Worm (Caenorhabditis elegans): ENCODE data around the gene T06F4.1.

DNA sequence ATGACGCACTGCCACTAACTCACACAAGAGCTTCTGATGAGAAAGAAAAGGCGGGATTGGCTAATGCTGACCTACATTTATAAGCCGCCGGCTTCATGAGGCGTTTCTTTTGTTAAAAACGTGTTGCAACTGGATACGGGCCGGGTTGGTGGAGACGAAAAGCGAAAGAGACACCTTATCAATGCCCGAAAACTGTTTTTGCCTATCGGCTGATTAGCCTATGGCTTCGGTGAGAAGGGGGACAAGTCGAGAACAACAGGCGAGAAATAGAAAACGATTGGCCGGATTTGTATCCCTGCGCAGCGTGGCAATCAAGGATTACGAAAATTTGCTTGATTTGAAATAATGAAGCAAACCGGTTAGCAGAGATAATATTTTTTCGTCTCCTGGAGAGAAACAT, 32.3 kb upstream of the T06F4.1 start, which contains the start of gene F09F9.2:
- TF ChIP-seq tab-1 (GFP tag; IDR thresholded peaks at IDR 0.05) (no peak), flt-1 (GFP tag; IDR thresholded peaks at IDR 0.05) (no peak), ref-1 (GFP tag; conservative IDR thresholded peaks at IDR 0.05) (no peak), T22C8.4 (GFP tag; IDR thresholded peaks at IDR 0.05) (no peak)

Data from whole organism, midembryonic.